Worm (Caenorhabditis elegans) whole organism, L4 larva: ENCODE data around the gene C07A9.13.

ENCODE experiments used
- F26F4.8 ChIP-seq: fragments of 200-800 bp; sonication (Bioruptor generic); conservative IDR thresholded peaks from 2 replicates; pipeline ENCODE4 v1.3.6; 2022; ENCODE audit warnings: missing genetic modification characterization, missing compliant biosample characterization
- F44E2.7 ChIP-seq: fragments of 200-800 bp; sonication (Bioruptor generic); IDR thresholded peaks from 2 replicates; pipeline ENCODE4 v2.1.2; 2022; ENCODE audit warnings: missing genetic modification characterization, missing compliant biosample characterization
- F49E8.2 ChIP-seq: sonication (generic microtip); optimal IDR thresholded peaks from 2 replicates; lab custom pipeline; 2016; ENCODE audit warnings: missing compliant biosample characterization, mild to moderate bottlenecking, missing genetic modification characterization, borderline replicate concordance
- R02D3.7 ChIP-seq: fragments of 150-350 bp; sonication (generic microtip); optimal IDR thresholded peaks from 3 replicates; lab custom pipeline; 2014; ENCODE audit warnings: missing biosample characterization, missing genetic modification characterization
- T20F7.1 ChIP-seq: fragments of 200-800 bp; sonication (Bioruptor generic); optimal IDR thresholded peaks from 2 replicates; lab custom pipeline; 2018; ENCODE audit warnings: mild to moderate bottlenecking, missing genetic modification characterization, missing compliant biosample characterization
- Y105C5A.15 ChIP-seq: fragments of 200-800 bp; sonication (Bioruptor generic); IDR thresholded peaks from 2 replicates; pipeline ENCODE4 v1.3.6; 2022; ENCODE audit warnings: missing genetic modification characterization, missing compliant biosample characterization
- Y75B8A.6 ChIP-seq: fragments of 200-800 bp; sonication (Bioruptor generic); IDR thresholded peaks from 2 replicates; pipeline ENCODE4 v1.3.6; 2022; ENCODE audit warnings: missing genetic modification reagents, missing genetic modification characterization, missing compliant biosample characterization
- ZK337.2 ChIP-seq: fragments of 200-800 bp; sonication (Bioruptor generic); IDR thresholded peaks from 2 replicates; pipeline ENCODE4 v1.3.6; 2022; ENCODE audit warnings: missing genetic modification reagents, missing genetic modification characterization, missing compliant biosample characterization
- ZK546.5 ChIP-seq, 2 experiments: sonication (generic microtip); optimal IDR thresholded peaks; 2 replicates each; lab custom pipeline; 2017; ENCODE audit warnings: missing biosample characterization in 2 of 2, missing genetic modification characterization in 2 of 2
- aha-1 ChIP-seq: fragments of 150-350 bp; peaks from one replicate; lab custom pipeline; 2014; ENCODE audit warnings: missing biosample characterization, missing genetic modification characterization
- attf-4 ChIP-seq: sonication (generic microtip); optimal IDR thresholded peaks from 3 replicates; lab custom pipeline; 2017; ENCODE audit warnings: missing biosample characterization, missing genetic modification characterization
- ceh-20 ChIP-seq: fragments of 200-800 bp; sonication (Bioruptor generic); IDR thresholded peaks from 2 replicates; pipeline ENCODE4 v1.3.6; 2022; ENCODE audit warnings: missing genetic modification reagents, missing genetic modification characterization, missing compliant biosample characterization
- ceh-28 ChIP-seq: fragments of 150-350 bp; optimal IDR thresholded peaks from 2 replicates; lab custom pipeline; 2014; ENCODE audit warnings: missing biosample characterization, missing genetic modification reagents, missing genetic modification characterization
- ceh-32 ChIP-seq: sonication (generic microtip); optimal IDR thresholded peaks from 2 replicates; lab custom pipeline; 2016; ENCODE audit warnings: mild to moderate bottlenecking, missing genetic modification characterization, missing compliant biosample characterization; ENCODE audit not compliant: poor library complexity
- ceh-44 ChIP-seq: fragments of 200-800 bp; sonication (Bioruptor generic); IDR thresholded peaks from 2 replicates; pipeline ENCODE4 v1.3.6; 2022; ENCODE audit warnings: missing genetic modification reagents, missing genetic modification characterization, missing compliant biosample characterization
- ceh-62 ChIP-seq: sonication (generic microtip); optimal IDR thresholded peaks from 2 replicates; lab custom pipeline; 2017; ENCODE audit warnings: missing biosample characterization, missing genetic modification characterization
- daf-12 ChIP-seq: fragments of 150-350 bp; optimal IDR thresholded peaks from 2 replicates; lab custom pipeline; 2014; ENCODE audit warnings: missing biosample characterization, missing genetic modification reagents, missing genetic modification characterization
- daf-8 ChIP-seq: fragments of 200-800 bp; sonication (Bioruptor generic); IDR thresholded peaks from 2 replicates; pipeline ENCODE4 v1.3.6; 2022; ENCODE audit warnings: missing genetic modification characterization, missing compliant biosample characterization
- dmd-6 ChIP-seq: fragments of 200-800 bp; sonication (Bioruptor generic); IDR thresholded peaks from 2 replicates; pipeline ENCODE4 v1.3.6; 2022; ENCODE audit warnings: missing genetic modification reagents, missing genetic modification characterization, missing compliant biosample characterization
- dmd-9 ChIP-seq: fragments of 200-800 bp; sonication (Bioruptor generic); IDR thresholded peaks from 2 replicates; pipeline ENCODE4 v1.3.6; 2022; ENCODE audit warnings: missing genetic modification reagents, missing genetic modification characterization, missing compliant biosample characterization
- duxl-1 ChIP-seq: sonication (generic microtip); optimal IDR thresholded peaks from 2 replicates; lab custom pipeline; 2016; ENCODE audit warnings: mild to moderate bottlenecking, missing genetic modification characterization, moderate library complexity, missing compliant biosample characterization; ENCODE audit not compliant: poor library complexity
- fkh-10 ChIP-seq: fragments of 150-350 bp; optimal IDR thresholded peaks from 2 replicates; lab custom pipeline; 2014; ENCODE audit warnings: missing biosample characterization, missing genetic modification reagents, missing genetic modification characterization
- fos-1 ChIP-seq: fragments of 150-350 bp; optimal IDR thresholded peaks from 2 replicates; lab custom pipeline; 2014; ENCODE audit warnings: missing biosample characterization, missing genetic modification characterization
- hmg-1.1 ChIP-seq: fragments of 200-800 bp; sonication (Bioruptor generic); IDR thresholded peaks from 2 replicates; pipeline ENCODE4 v1.3.6; 2022; ENCODE audit warnings: missing genetic modification reagents, missing genetic modification characterization, missing compliant biosample characterization
- jun-1 ChIP-seq: fragments of 150-350 bp; optimal IDR thresholded peaks from 2 replicates; lab custom pipeline; 2014; ENCODE audit warnings: missing biosample characterization, missing genetic modification reagents, missing genetic modification characterization
- lim-7 ChIP-seq: fragments of 200-800 bp; sonication (Bioruptor generic); IDR thresholded peaks from 2 replicates; pipeline ENCODE4 v1.3.6; 2022; ENCODE audit warnings: missing genetic modification characterization, missing compliant biosample characterization
- lin-15B ChIP-seq: fragments of 150-350 bp; sonication (generic microtip); optimal IDR thresholded peaks from 3 replicates; lab custom pipeline; 2014; ENCODE audit warnings: missing biosample characterization, missing genetic modification characterization
- lir-3 ChIP-seq: sonication (generic microtip); optimal IDR thresholded peaks from 2 replicates; lab custom pipeline; 2016; ENCODE audit warnings: mild to moderate bottlenecking, missing genetic modification characterization, missing compliant biosample characterization
- lsy-2 ChIP-seq, 2 experiments: fragments of 150-350 bp in 1 of 2; sonication (generic microtip) in 1 of 2; optimal IDR thresholded peaks; 2 replicates each; lab custom pipeline; 2014 to 2017; ENCODE audit warnings: missing biosample characterization in 2 of 2, missing genetic modification characterization in 2 of 2
- madf-9 ChIP-seq: fragments of 200-800 bp; sonication (Bioruptor generic); conservative IDR thresholded peaks from 2 replicates; pipeline ENCODE4 v1.3.6; 2022; ENCODE audit warnings: missing genetic modification reagents, missing genetic modification characterization, missing compliant biosample characterization
- mdl-1 ChIP-seq, 2 experiments: fragments of 150-350 bp in 1 of 2; sonication (generic microtip) in 1 of 2; optimal IDR thresholded peaks; 2 replicates each; lab custom pipeline; 2014 to 2017; ENCODE audit warnings: missing biosample characterization in 2 of 2, missing genetic modification characterization in 2 of 2
- mdt-29 ChIP-seq: fragments of 200-800 bp; sonication (Bioruptor generic); IDR thresholded peaks from 2 replicates; pipeline ENCODE4 v1.3.6; 2022; ENCODE audit warnings: missing genetic modification reagents, missing genetic modification characterization, missing compliant biosample characterization
- mes-2 ChIP-seq: sonication (generic microtip); optimal IDR thresholded peaks from 2 replicates; lab custom pipeline; 2016; ENCODE audit warnings: missing genotype, mild to moderate bottlenecking, missing genetic modification characterization, missing compliant biosample characterization; ENCODE audit not compliant: poor library complexity, severe bottlenecking
- mxl-2 ChIP-seq: fragments of 200-800 bp; sonication (Bioruptor generic); conservative IDR thresholded peaks from 2 replicates; pipeline ENCODE4 v1.3.6; 2022; ENCODE audit warnings: missing genetic modification reagents, missing genetic modification characterization, missing compliant biosample characterization
- nhr-111 ChIP-seq: fragments of 200-800 bp; sonication (Bioruptor generic); optimal IDR thresholded peaks from 2 replicates; lab custom pipeline; 2018; ENCODE audit warnings: mild to moderate bottlenecking, missing genetic modification characterization, missing compliant biosample characterization
- nhr-25 ChIP-seq: sonication (generic microtip); optimal IDR thresholded peaks from 2 replicates; lab custom pipeline; 2017; ENCODE audit warnings: missing genetic modification characterization, mild to moderate bottlenecking, missing compliant biosample characterization, antibody characterized with exemption, moderate library complexity, borderline replicate concordance; ENCODE audit not compliant: insufficient read depth
- nhr-28 ChIP-seq: fragments of 150-350 bp; optimal IDR thresholded peaks from 2 replicates; lab custom pipeline; 2014; ENCODE audit warnings: missing biosample characterization, missing genetic modification characterization
- nhr-48 ChIP-seq: sonication (generic microtip); optimal IDR thresholded peaks from 2 replicates; lab custom pipeline; 2016; ENCODE audit warnings: mild to moderate bottlenecking, missing genetic modification characterization, missing compliant biosample characterization
- nhr-6 ChIP-seq: fragments of 150-350 bp; optimal IDR thresholded peaks from 2 replicates; lab custom pipeline; 2014; ENCODE audit warnings: missing biosample characterization, missing genetic modification characterization
- php-3 ChIP-seq: fragments of 200-800 bp; sonication (Bioruptor generic); IDR thresholded peaks from 2 replicates; pipeline ENCODE4 v1.3.6; 2022; ENCODE audit warnings: missing genetic modification reagents, missing genetic modification characterization, missing compliant biosample characterization
- rbr-2 ChIP-seq: sonication (generic microtip); optimal IDR thresholded peaks from 2 replicates; lab custom pipeline; 2016; ENCODE audit warnings: missing genotype, missing genetic modification characterization, missing compliant biosample characterization
- sdz-12 ChIP-seq: fragments of 200-800 bp; sonication (Bioruptor generic); optimal IDR thresholded peaks from 2 replicates; lab custom pipeline; 2018; ENCODE audit warnings: mild to moderate bottlenecking, missing genetic modification characterization, missing compliant biosample characterization
- set-16 ChIP-seq: fragments of 200-800 bp; sonication (Bioruptor generic); IDR thresholded peaks from 2 replicates; pipeline ENCODE4 v1.3.6; 2022; ENCODE audit warnings: missing genetic modification reagents, missing genetic modification characterization, missing compliant biosample characterization
- spr-3 ChIP-seq: fragments of 200-800 bp; sonication (Bioruptor generic); optimal IDR thresholded peaks from 2 replicates; lab custom pipeline; 2018; ENCODE audit warnings: mild to moderate bottlenecking, missing genetic modification characterization, missing compliant biosample characterization
- tag-97 ChIP-seq: fragments of 200-800 bp; sonication (Bioruptor generic); IDR thresholded peaks from 2 replicates; pipeline ENCODE4 v1.3.6; 2022; ENCODE audit warnings: missing genetic modification characterization, missing compliant biosample characterization
- vab-7 ChIP-seq: fragments of 200-800 bp; sonication (Bioruptor generic); IDR thresholded peaks from 2 replicates; pipeline ENCODE4 v1.3.6; 2022; ENCODE audit warnings: missing genetic modification reagents, missing genetic modification characterization, missing compliant biosample characterization
- zag-1 ChIP-seq: fragments of 150-350 bp; optimal IDR thresholded peaks from 2 replicates; lab custom pipeline; 2014; ENCODE audit warnings: missing biosample characterization, missing genetic modification characterization
- zfp-2 ChIP-seq: sonication (generic microtip); optimal IDR thresholded peaks from 2 replicates; lab custom pipeline; 2016; ENCODE audit warnings: mild to moderate bottlenecking, missing genetic modification characterization, missing compliant biosample characterization
- zip-11 ChIP-seq: fragments of 200-800 bp; sonication (Bioruptor generic); IDR thresholded peaks from 2 replicates; pipeline ENCODE4 v1.3.6; 2022; ENCODE audit warnings: missing genetic modification characterization, missing compliant biosample characterization
- ztf-7 ChIP-seq: fragments of 150-350 bp; optimal IDR thresholded peaks from 2 replicates; lab custom pipeline; 2014; ENCODE audit warnings: missing biosample characterization, missing genetic modification characterization

C07A9.13 gene

ce11 chrIII:9717243-9717642, 36.1 kb upstream of the C07A9.13 start (continued):
- TF ChIP-seq rbr-2 (tag; lab: Kevin White, UChicago) (peak; percentile 20), mxl-2 (GFP tag; lab: Robert Waterston, UW) (no peak), ceh-32 (tag; lab: Kevin White, UChicago) (no peak), fkh-10 (GFP tag; lab: Kevin White, UChicago) (no peak), jun-1 (tag; lab: Kevin White, UChicago) (peak; percentile 7), mdt-29 (no peak), ZK337.2 (GFP tag; lab: Robert Waterston, UW) (0 out of 2 replicates have a peak, but pooled peaks have one; percentile 12), spr-3 (GFP tag; lab: Kevin White, UChicago) (no peak), zag-1 (no peak), zfp-2 (no peak), lin-15B (peak; percentile 46), daf-8 (GFP tag; lab: Robert Waterston, UW) (no peak), dmd-9 (no peak), ztf-7 (tag; lab: Kevin White, UChicago) (peak; percentile 33), F44E2.7 (GFP tag; lab: Robert Waterston, UW) (no peak), nhr-48 (tag; lab: Kevin White, UChicago) (peak; percentile 63), fos-1 (tag; lab: Kevin White, UChicago) (no peak), zip-11 (GFP tag; lab: Robert Waterston, UW) (no peak), php-3 (GFP tag; lab: Robert Waterston, UW) (peak; percentile 49; the same call in 1 of the 2 replicates), ZK546.5 (tag; optimal IDR thresholded peaks at IDR 0.05; lab: Kevin White, UChicago) (no peak), mdl-1 (tag; optimal IDR thresholded peaks at IDR 0.05; lab: Kevin White, UChicago) (no peak), F49E8.2 (tag; lab: Kevin White, UChicago) (peak; percentile 90), attf-4 (peak; percentile 25), Y105C5A.15 (GFP tag; lab: Robert Waterston, UW) (no peak), aha-1 (tag; lab: Kevin White, UChicago) (peak; percentile 60), R02D3.7 (tag; lab: Kevin White, UChicago) (no peak), dmd-6 (GFP tag; lab: Robert Waterston, UW) (peak; percentile 63)

DNA sequence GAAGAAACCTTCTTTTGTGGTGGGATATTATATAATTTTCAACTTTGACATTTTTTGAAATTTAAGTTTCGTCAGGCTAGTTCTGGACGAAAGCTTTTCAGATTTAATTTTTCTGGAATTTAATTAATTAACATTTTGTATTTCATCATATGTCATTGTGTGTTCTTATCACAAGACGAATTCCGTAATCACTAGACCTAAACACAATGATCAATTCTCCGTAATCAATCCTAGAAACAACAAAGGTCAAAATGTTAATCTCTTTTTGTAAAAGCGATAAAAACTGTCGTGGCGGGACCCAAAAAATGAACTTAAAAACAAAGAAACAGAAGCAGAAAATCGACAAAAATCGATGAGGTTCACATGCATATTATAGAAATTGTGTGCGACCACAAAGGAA, 33.6 kb upstream of the C07A9.13 start:
- TF ChIP-seq madf-9 (GFP tag; lab: Robert Waterston, UW) (no peak), F26F4.8 (no peak), mes-2 (tag; lab: Kevin White, UChicago) (no peak), set-16 (no peak), ceh-20 (GFP tag; lab: Robert Waterston, UW) (no peak), lim-7 (GFP tag; lab: Robert Waterston, UW) (no peak), hmg-1.1 (GFP tag; lab: Robert Waterston, UW) (no peak), mdl-1 (tag; optimal IDR thresholded peaks at IDR 0.05; lab: Kevin White, UChicago) (no peak), tag-97 (GFP tag; lab: Robert Waterston, UW) (no peak), dmd-6 (GFP tag; lab: Robert Waterston, UW) (peak; percentile 62), ZK546.5 (tag; optimal IDR thresholded peaks at IDR 0.05; lab: Kevin White, UChicago) (no peak), ceh-28 (tag; lab: Kevin White, UChicago) (no peak), sdz-12 (GFP tag; lab: Kevin White, UChicago) (no peak), Y75B8A.6 (no peak), duxl-1 (tag; lab: Kevin White, UChicago) (no peak), ceh-32 (tag; lab: Kevin White, UChicago) (no peak), Y105C5A.15 (GFP tag; lab: Robert Waterston, UW) (no peak), nhr-28 (tag; lab: Kevin White, UChicago) (peak; percentile 49), vab-7 (GFP tag; lab: Robert Waterston, UW) (no peak), ceh-44 (no peak), daf-8 (GFP tag; lab: Robert Waterston, UW) (no peak), nhr-6 (tag; lab: Kevin White, UChicago) (no peak), daf-12 (no peak), ceh-62 (no peak), nhr-111 (GFP tag; lab: Kevin White, UChicago) (no peak), lir-3 (tag; lab: Kevin White, UChicago) (no peak), nhr-25 (tag; lab: Kevin White, UChicago) (no peak), lsy-2 (tag; optimal IDR thresholded peaks at IDR 0.05; lab: Kevin White, UChicago) (peak in 1 of 2 experiments; percentile 16), ztf-7 (tag; lab: Kevin White, UChicago) (peak; percentile 61), fos-1 (tag; lab: Kevin White, UChicago) (no peak), T20F7.1 (GFP tag; lab: Kevin White, UChicago) (no peak)
